Fruit fly (Drosophila melanogaster) whole organism, wandering third instar larva: ENCODE results near the gene Pex23.

ENCODE experiments used
- Abd-B ChIP-seq: fragments of >200 bp; optimal IDR thresholded peaks from 2 replicates; lab custom pipeline; 2017; ENCODE audit warnings: missing biosample characterization, missing genetic modification characterization
- CG32264 ChIP-seq: fragments of 200-800 bp; sonication (Bioruptor generic); optimal IDR thresholded peaks from 2 replicates; lab custom pipeline; 2016; ENCODE audit warnings: missing biosample characterization, missing genetic modification characterization
- CG9705 ChIP-seq: fragments of 200-800 bp; sonication (Bioruptor generic); optimal IDR thresholded peaks from 2 replicates; lab custom pipeline; 2018; ENCODE audit warnings: missing biosample characterization, mild to moderate bottlenecking, missing genetic modification characterization
- CrebA ChIP-seq: fragments of 200-800 bp; sonication (Bioruptor generic); optimal IDR thresholded peaks from 2 replicates; lab custom pipeline; 2016; ENCODE audit warnings: missing biosample characterization, mild to moderate bottlenecking, missing genetic modification characterization, borderline replicate concordance
- Dfd ChIP-seq: fragments of >200 bp; optimal IDR thresholded peaks from 2 replicates; lab custom pipeline; 2017; ENCODE audit warnings: missing biosample characterization, missing genetic modification characterization
- Dif ChIP-seq: fragments of 200-275, 200-300 bp; sonication (Bioruptor generic); optimal IDR thresholded peaks from 2 replicates; lab custom pipeline; 2018; ENCODE audit warnings: missing biosample characterization, missing genetic modification characterization; ENCODE audit not compliant: partially characterized antibody
- GATAd ChIP-seq: sonication (Bioruptor generic); optimal IDR thresholded peaks from 2 replicates; lab custom pipeline; 2016; ENCODE audit warnings: missing biosample characterization, missing genetic modification characterization
- HLH106 ChIP-seq: fragments of 200-800 bp; optimal IDR thresholded peaks from 3 replicates; lab custom pipeline; 2019; ENCODE audit warnings: missing biosample characterization, mild to moderate bottlenecking, missing genetic modification characterization, moderate library complexity
- Hnf4 ChIP-seq: fragments of 200-800 bp; sonication (Bioruptor generic); optimal IDR thresholded peaks from 2 replicates; lab custom pipeline; 2016; ENCODE audit warnings: missing biosample characterization, mild to moderate bottlenecking, missing genetic modification characterization
- Hr78 ChIP-seq: fragments of >200 bp; optimal IDR thresholded peaks from 2 replicates; lab custom pipeline; 2017; ENCODE audit warnings: missing biosample characterization, missing genetic modification characterization
- Hr83 ChIP-seq: fragments of 200-300 bp; sonication (Bioruptor generic); optimal IDR thresholded peaks from 2 replicates; lab custom pipeline; 2016; ENCODE audit warnings: missing biosample characterization, mild to moderate bottlenecking, missing genetic modification characterization, moderate library complexity; ENCODE audit not compliant: poor library complexity, severe bottlenecking
- Jra ChIP-seq: sonication (Bioruptor generic); optimal IDR thresholded peaks from 2 replicates; lab custom pipeline; 2016; ENCODE audit warnings: missing biosample characterization, missing genetic modification characterization
- Mio ChIP-seq: sonication (Bioruptor generic); optimal IDR thresholded peaks from 2 replicates; lab custom pipeline; 2016; ENCODE audit warnings: missing biosample characterization, missing genetic modification characterization
- Myc ChIP-seq: fragments of >200 bp; optimal IDR thresholded peaks from 2 replicates; lab custom pipeline; 2017
- N ChIP-seq: fragments of >200 bp; optimal IDR thresholded peaks from 2 replicates; lab custom pipeline; 2018; ENCODE audit warnings: missing biosample characterization, missing external identifiers, missing genetic modification characterization
- OdsH ChIP-seq: fragments of 200-800 bp; sonication (Bioruptor generic); optimal IDR thresholded peaks from 2 replicates; lab custom pipeline; 2016; ENCODE audit warnings: missing biosample characterization, mild to moderate bottlenecking, missing genetic modification characterization
- Rel ChIP-seq, 2 experiments: fragments of 200-800 bp; sonication (Bioruptor generic) in 1 of 2; optimal IDR thresholded peaks; 2 replicates in 1 of 2; 3 replicates in 1 of 2; lab custom pipeline; 2016 to 2019; ENCODE audit warnings: mild to moderate bottlenecking in 2 of 2, missing biosample characterization in 2 of 2, missing genetic modification characterization in 2 of 2, moderate library complexity in 1 of 2
- Sp1 ChIP-seq: fragments of 200-800 bp; sonication (Bioruptor generic); optimal IDR thresholded peaks from 3 replicates; lab custom pipeline; 2019; ENCODE audit warnings: missing biosample characterization, mild to moderate bottlenecking, missing genetic modification characterization, moderate library complexity
- Vsx2 ChIP-seq: fragments of 200-300, 225-300 bp; sonication (Bioruptor generic); optimal IDR thresholded peaks from 2 replicates; lab custom pipeline; 2018; ENCODE audit warnings: missing biosample characterization, missing genetic modification characterization; ENCODE audit not compliant: partially characterized antibody
- br ChIP-seq: fragments of 200-800 bp; sonication (Bioruptor generic); optimal IDR thresholded peaks from 2 replicates; lab custom pipeline; 2016; ENCODE audit warnings: missing biosample characterization, missing genetic modification characterization
- brk ChIP-seq: fragments of 200-800 bp; sonication (Bioruptor generic); optimal IDR thresholded peaks from 2 replicates; lab custom pipeline; 2016; ENCODE audit warnings: missing biosample characterization, mild to moderate bottlenecking, missing genetic modification characterization
- dl ChIP-seq, 2 experiments: fragments of 175-275, 200-275 bp in 1 of 2; fragments of 200-275 bp in 1 of 2; sonication (Bioruptor generic); optimal IDR thresholded peaks; lab custom pipeline; 2018; ENCODE audit warnings: mild to moderate bottlenecking in 2 of 2, missing biosample characterization in 2 of 2, missing genetic modification characterization in 2 of 2, moderate library complexity in 2 of 2; ENCODE audit not compliant: partially characterized antibody in 2 of 2, insufficient read depth in 1 of 2
- dmrt93B ChIP-seq: fragments of 200-800 bp; sonication (Bioruptor generic); optimal IDR thresholded peaks from 2 replicates; lab custom pipeline; 2018; ENCODE audit warnings: missing biosample characterization, mild to moderate bottlenecking, missing genetic modification characterization
- dsf ChIP-seq: sonication (Bioruptor generic); optimal IDR thresholded peaks from 2 replicates; lab custom pipeline; 2016; ENCODE audit warnings: missing biosample characterization, missing genetic modification characterization, borderline replicate concordance
- ey ChIP-seq: fragments of 200-800 bp; sonication (Bioruptor generic); optimal IDR thresholded peaks from 2 replicates; lab custom pipeline; 2016; ENCODE audit warnings: missing biosample characterization, missing genetic modification characterization
- foxo ChIP-seq, 2 experiments: fragments of 200-800 bp; sonication (Bioruptor generic); optimal IDR thresholded peaks; 2 replicates in 1 of 2; 3 replicates in 1 of 2; lab custom pipeline; 2016 to 2017; ENCODE audit warnings: missing biosample characterization in 2 of 2, missing genetic modification characterization in 2 of 2
- fru ChIP-seq: fragments of 200-800 bp; sonication (Bioruptor generic); optimal IDR thresholded peaks from 3 replicates; lab custom pipeline; 2016; ENCODE audit warnings: missing biosample characterization, mild to moderate bottlenecking, missing genetic modification characterization
- h ChIP-seq: fragments of 200-800 bp; sonication (Bioruptor generic); optimal IDR thresholded peaks from 3 replicates; lab custom pipeline; 2016; ENCODE audit warnings: missing biosample characterization, mild to moderate bottlenecking, missing genetic modification characterization
- jim ChIP-seq: fragments of 175-275, 200-325 bp; sonication (Bioruptor generic); optimal IDR thresholded peaks from 2 replicates; lab custom pipeline; 2016; ENCODE audit warnings: missing biosample characterization, mild to moderate bottlenecking, missing genetic modification characterization
- lola ChIP-seq: fragments of >200 bp; optimal IDR thresholded peaks from 2 replicates; lab custom pipeline; 2017; ENCODE audit warnings: missing biosample characterization, missing genetic modification characterization
- pan ChIP-seq: fragments of >200 bp; optimal IDR thresholded peaks from 2 replicates; lab custom pipeline; 2017
- psq ChIP-seq: fragments of 200-800 bp; sonication (Bioruptor generic); optimal IDR thresholded peaks from 3 replicates; lab custom pipeline; 2017; ENCODE audit warnings: missing biosample characterization, mild to moderate bottlenecking, missing genetic modification characterization, moderate library complexity
- rgr ChIP-seq: fragments of 200-800 bp; sonication (Bioruptor generic); optimal IDR thresholded peaks from 3 replicates; lab custom pipeline; 2016; ENCODE audit warnings: missing biosample characterization, mild to moderate bottlenecking, missing genetic modification characterization
- sage ChIP-seq: fragments of 200-800 bp; sonication (Bioruptor generic); optimal IDR thresholded peaks from 2 replicates; lab custom pipeline; 2016; ENCODE audit warnings: missing biosample characterization, mild to moderate bottlenecking, missing genetic modification characterization
- sv ChIP-seq: fragments of 200-800 bp; sonication (Bioruptor generic); optimal IDR thresholded peaks from 3 replicates; lab custom pipeline; 2016; ENCODE audit warnings: missing biosample characterization, missing genetic modification characterization
- tai ChIP-seq: sonication (Bioruptor generic); optimal IDR thresholded peaks from 2 replicates; lab custom pipeline; 2016; ENCODE audit warnings: missing biosample characterization, missing genetic modification characterization
- usp ChIP-seq: fragments of >200 bp; optimal IDR thresholded peaks from 2 replicates; lab custom pipeline; 2017; ENCODE audit warnings: missing biosample characterization, missing genetic modification characterization
- woc ChIP-seq: sonication (Bioruptor generic); optimal IDR thresholded peaks from 2 replicates; lab custom pipeline; 2016; ENCODE audit warnings: missing biosample characterization, mild to moderate bottlenecking, missing genetic modification characterization

The Pex23 gene

dm6 chr3L:20265514-20265913 lies 36.4 kb downstream of the Pex23 start, which contains the start of gene CG32228:
CG32228 (plus strand) TSS chr3L:20265814.
- no peak for TF ChIP-seq N (GFP tag; lab: Kevin White, UChicago)
- no peak for TF ChIP-seq CrebA (GFP tag; lab: Kevin White, UChicago)
- no peak for TF ChIP-seq sv
- no peak for TF ChIP-seq Vsx2 (GFP tag; lab: Kevin White, UChicago)
- TF ChIP-seq Abd-B (GFP tag; lab: Kevin White, UChicago), result no peak
- TF ChIP-seq brk (GFP tag; lab: Kevin White, UChicago), result no peak
- no peak for TF ChIP-seq rgr (GFP tag; lab: Kevin White, UChicago)
- no peak for TF ChIP-seq dl (GFP tag; optimal IDR thresholded peaks at IDR 0.05; lab: Kevin White, UChicago; ENCODE audit: insufficient read depth in 1 of 2, partially characterized antibody in 2 of 2)
- no peak for TF ChIP-seq Sp1 (GFP tag; lab: Kevin White, UChicago)
- no peak for TF ChIP-seq Hnf4 (GFP tag; lab: Kevin White, UChicago)

DNA sequence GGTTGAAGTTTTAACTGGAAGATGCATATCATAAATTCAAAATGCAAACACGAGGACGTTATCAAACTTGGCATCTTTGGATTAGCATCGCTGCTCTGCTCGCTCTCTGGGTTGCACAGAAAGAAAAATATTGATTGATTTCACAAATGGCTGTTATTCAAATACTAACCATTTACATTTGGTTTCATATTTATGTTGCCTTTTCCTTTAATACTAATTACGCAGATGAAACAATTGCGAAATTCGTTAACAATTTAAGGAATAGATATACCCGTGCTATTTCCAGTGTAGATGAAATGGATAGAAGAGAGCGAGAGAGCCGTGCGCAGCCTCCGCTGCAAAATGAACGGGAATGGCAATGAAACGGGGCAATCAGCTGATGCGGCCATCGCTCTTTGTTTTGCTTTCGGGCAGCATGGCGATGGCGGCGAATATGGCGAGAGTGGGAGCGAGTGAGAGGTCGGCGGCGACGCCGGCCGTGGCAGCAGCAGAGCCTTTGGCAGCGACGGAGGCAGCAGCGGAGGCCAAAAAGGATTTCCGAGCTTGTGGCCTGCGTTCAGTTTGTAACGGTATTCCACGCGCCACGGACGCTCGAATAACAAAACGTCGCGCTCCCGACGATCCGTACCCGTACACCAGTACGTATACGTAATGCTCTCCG lies 54.3 kb downstream of the Pex23 start, which contains the start of gene rdgC:
rdgC (plus strand) TSS at position 568 of the 661 bp plus-strand sequence.
- TF ChIP-seq Sp1 (GFP tag; lab: Kevin White, UChicago), result peak; percentile 83
- peak; percentile 42 for TF ChIP-seq GATAd
- no peak for TF ChIP-seq jim (GFP tag; lab: Kevin White, UChicago)
- peak; percentile 88 for TF ChIP-seq Hnf4 (GFP tag; lab: Kevin White, UChicago)
- TF ChIP-seq Hr83, result peak; percentile 6
- peak; percentile 27 for TF ChIP-seq Mio (GFP tag; lab: Kevin White, UChicago)
- TF ChIP-seq pan (lab: Kevin White, UChicago), result no peak
- peak; percentile 82 for TF ChIP-seq sv
- TF ChIP-seq Vsx2 (GFP tag; lab: Kevin White, UChicago), result no peak
- no peak for TF ChIP-seq Abd-B (GFP tag; lab: Kevin White, UChicago)
- peak; percentile 94 for TF ChIP-seq h (GFP tag; lab: Kevin White, UChicago)
- TF ChIP-seq Myc (lab: Kevin White, UChicago), result no peak
- TF ChIP-seq tai, result peak; percentile 81
- TF ChIP-seq brk (GFP tag; lab: Kevin White, UChicago), result peak; percentile 67
- TF ChIP-seq OdsH, result peak; percentile 85
- TF ChIP-seq CG9705, result peak; percentile 67
- peak; percentile 48 for TF ChIP-seq CrebA (GFP tag; lab: Kevin White, UChicago)
- TF ChIP-seq woc (GFP tag; lab: Kevin White, UChicago), result peak; percentile 68
- peak; percentile 93 for TF ChIP-seq HLH106
- TF ChIP-seq Hr78, result no peak
- TF ChIP-seq psq (GFP tag; lab: Kevin White, UChicago), result peak; percentile 74
- TF ChIP-seq dsf (GFP tag; lab: Kevin White, UChicago), result no peak
- peak; percentile 85 for TF ChIP-seq dmrt93B (GFP tag; lab: Kevin White, UChicago)
- peak; percentile 91 for TF ChIP-seq ey
- no peak for TF ChIP-seq Dif (GFP tag; lab: Kevin White, UChicago)
- no peak for TF ChIP-seq Rel (GFP tag; optimal IDR thresholded peaks at IDR 0.05; lab: Kevin White, UChicago)
- TF ChIP-seq Rel (tag; optimal IDR thresholded peaks at IDR 0.05; lab: Kevin White, UChicago), result peak; percentile 54
- no peak for TF ChIP-seq Dfd (GFP tag; lab: Kevin White, UChicago)
- TF ChIP-seq dl (GFP tag; optimal IDR thresholded peaks at IDR 0.05; lab: Kevin White, UChicago; ENCODE audit: insufficient read depth in 1 of 2, partially characterized antibody in 2 of 2), result no peak
- no peak for TF ChIP-seq N (GFP tag; lab: Kevin White, UChicago)
- TF ChIP-seq sage (GFP tag; lab: Kevin White, UChicago), result peak; percentile 82
- peak; percentile 32 for TF ChIP-seq Jra (GFP tag; lab: Kevin White, UChicago)
- TF ChIP-seq foxo (GFP tag; optimal IDR thresholded peaks at IDR 0.05; lab: Kevin White, UChicago), result peak; percentile 30 to 93
- TF ChIP-seq lola (GFP tag; lab: Kevin White, UChicago), result no peak
- peak; percentile 83 for TF ChIP-seq CG32264 (GFP tag; lab: Kevin White, UChicago)
- TF ChIP-seq br, result peak; percentile 86
- peak; percentile 91 for TF ChIP-seq fru (GFP tag; lab: Kevin White, UChicago)
- TF ChIP-seq usp (GFP tag; lab: Kevin White, UChicago), result no peak
- TF ChIP-seq rgr (GFP tag; lab: Kevin White, UChicago), result peak; percentile 90
